Fruit fly (Drosophila melanogaster) whole organism, embryonic: Measurements from ENCODE around the gene Hat1.

Source experiments
- Ada2b ChIP-seq: fragments of 200-800 bp; sonication (Bioruptor generic); IDR thresholded peaks from 2 replicates; pipeline ENCODE4 v1.3.6; 2022; ENCODE audit warnings: missing biosample characterization, missing genetic modification characterization
- BEAF-32 ChIP-seq: fragments of 200-800 bp; sonication (Bioruptor generic); optimal IDR thresholded peaks from 3 replicates; lab custom pipeline; 2017; ENCODE audit warnings: missing biosample characterization, missing genetic modification characterization, mild to moderate bottlenecking, moderate library complexity, missing genetic modification reagents
- CG10321 ChIP-seq: fragments of 200-800 bp; sonication (Bioruptor generic); IDR thresholded peaks from 2 replicates; pipeline ENCODE4 v1.3.6; 2022; ENCODE audit warnings: missing biosample characterization, missing genetic modification characterization
- CG10462 ChIP-seq: fragments of 200-800 bp; sonication (Bioruptor generic); optimal IDR thresholded peaks from 2 replicates; lab custom pipeline; 2016; ENCODE audit warnings: missing biosample characterization, missing genetic modification characterization
- CG11247 ChIP-seq: fragments of 200-800 bp; sonication (Bioruptor generic); IDR thresholded peaks from 2 replicates; pipeline ENCODE4 v1.3.6; 2022; ENCODE audit warnings: missing biosample characterization, missing genetic modification characterization
- CG14050 ChIP-seq: fragments of 200-800 bp; sonication (Bioruptor generic); IDR thresholded peaks from 3 replicates; pipeline ENCODE4 v1.3.6; 2022; ENCODE audit warnings: missing biosample characterization, missing genetic modification characterization
- CG14965 ChIP-seq: fragments of 200-800 bp; sonication (Bioruptor generic); optimal IDR thresholded peaks from 2 replicates; lab custom pipeline; 2016; ENCODE audit warnings: missing biosample characterization, missing genetic modification characterization, borderline replicate concordance
- CG16863 ChIP-seq: fragments of 200-800 bp; sonication (Bioruptor generic); optimal IDR thresholded peaks from 3 replicates; lab custom pipeline; 2016; ENCODE audit warnings: missing biosample characterization, missing genetic modification characterization
- CG32772 ChIP-seq: fragments of 200-800 bp; sonication (Bioruptor generic); IDR thresholded peaks from 2 replicates; pipeline ENCODE4 v1.3.6; 2022; ENCODE audit warnings: missing biosample characterization, missing genetic modification characterization
- CG34224 ChIP-seq: fragments of 200-800 bp; sonication (Bioruptor generic); IDR thresholded peaks from 3 replicates; pipeline ENCODE4 v1.3.6; 2022; ENCODE audit warnings: missing biosample characterization, missing genetic modification characterization; ENCODE audit not compliant: partially characterized antibody
- CG4730 ChIP-seq: fragments of 200-800 bp; sonication (Bioruptor generic); IDR thresholded peaks from 2 replicates; pipeline ENCODE4 v1.3.6; 2022; ENCODE audit warnings: missing biosample characterization, missing genetic modification characterization
- CG4820 ChIP-seq: fragments of 200-800 bp; sonication (Bioruptor generic); optimal IDR thresholded peaks from 3 replicates; lab custom pipeline; 2016; ENCODE audit warnings: missing biosample characterization, missing genetic modification characterization
- CG7556 ChIP-seq: fragments of 200-800 bp; sonication (Bioruptor generic); optimal IDR thresholded peaks from 2 replicates; lab custom pipeline; 2017; ENCODE audit warnings: missing biosample characterization, mild to moderate bottlenecking, missing genetic modification characterization
- CG8290 ChIP-seq, 3 experiments: fragments of 200-800 bp; sonication (Bioruptor generic); optimal IDR thresholded peaks; 2 replicates each; lab custom pipeline; 2016 to 2019; ENCODE audit warnings: missing biosample characterization in 3 of 3, missing genetic modification characterization in 3 of 3, mild to moderate bottlenecking in 2 of 3, moderate library complexity in 1 of 3
- CG9437 ChIP-seq: fragments of 200-800 bp; sonication (Bioruptor generic); optimal IDR thresholded peaks from 2 replicates; lab custom pipeline; 2018; ENCODE audit warnings: missing biosample characterization, mild to moderate bottlenecking, missing genetic modification characterization
- CG9797 ChIP-seq: fragments of 200-800 bp; sonication (Bioruptor generic); optimal IDR thresholded peaks from 3 replicates; lab custom pipeline; 2018; ENCODE audit warnings: missing biosample characterization, mild to moderate bottlenecking, missing genetic modification characterization
- CTCF ChIP-seq: fragments of 200-800 bp; sonication (Bioruptor generic); optimal IDR thresholded peaks from 2 replicates; lab custom pipeline; 2017; ENCODE audit warnings: missing biosample characterization, mild to moderate bottlenecking, missing genetic modification characterization, moderate library complexity
- Camta ChIP-seq: fragments of 200-800 bp; sonication (Bioruptor generic); optimal IDR thresholded peaks from 2 replicates; lab custom pipeline; 2016; ENCODE audit warnings: missing biosample characterization, missing genetic modification characterization
- CoRest ChIP-seq: fragments of 200-800 bp; sonication (Bioruptor generic); optimal IDR thresholded peaks from 3 replicates; lab custom pipeline; 2018; ENCODE audit warnings: missing biosample characterization, mild to moderate bottlenecking, missing genetic modification characterization, moderate library complexity
- Dp ChIP-seq: fragments of 200-800 bp; sonication (Bioruptor generic); optimal IDR thresholded peaks from 2 replicates; lab custom pipeline; 2018; ENCODE audit warnings: missing biosample characterization, mild to moderate bottlenecking, missing genetic modification characterization, moderate library complexity
- Eip74EF ChIP-seq, 2 experiments: fragments of 200-800 bp in 1 of 2; fragments of >200 bp in 1 of 2; sonication (Bioruptor generic) in 1 of 2; optimal IDR thresholded peaks; 2 replicates each; lab custom pipeline; 2017 to 2019; ENCODE audit warnings: missing biosample characterization in 2 of 2, missing genetic modification characterization in 2 of 2, mild to moderate bottlenecking in 1 of 2, moderate library complexity in 1 of 2
- Fer1 ChIP-seq: fragments of 200-800 bp; sonication (Bioruptor generic); optimal IDR thresholded peaks from 2 replicates; lab custom pipeline; 2017; ENCODE audit warnings: missing biosample characterization, mild to moderate bottlenecking, missing genetic modification characterization
- HHEX ChIP-seq: fragments of 200-800 bp; sonication (Bioruptor generic); optimal IDR thresholded peaks from 3 replicates; lab custom pipeline; 2017; ENCODE audit warnings: missing biosample characterization, mild to moderate bottlenecking, missing genetic modification characterization, missing genetic modification reagents
- Hey ChIP-seq: fragments of 200-800 bp; sonication (Bioruptor generic); optimal IDR thresholded peaks from 3 replicates; lab custom pipeline; 2018; ENCODE audit warnings: missing biosample characterization, mild to moderate bottlenecking, missing genetic modification characterization
- Hr3 ChIP-seq: fragments of 200-800 bp; sonication (Bioruptor generic); optimal IDR thresholded peaks from 3 replicates; lab custom pipeline; 2016; ENCODE audit warnings: missing biosample characterization, missing genetic modification characterization
- Kr ChIP-seq: fragments of 200-800 bp; sonication (Bioruptor generic); optimal IDR thresholded peaks from 2 replicates; lab custom pipeline; 2017; ENCODE audit warnings: missing biosample characterization, mild to moderate bottlenecking, missing genetic modification characterization
- MTF-1 ChIP-seq: fragments of 200-800 bp; sonication (Bioruptor generic); optimal IDR thresholded peaks from 2 replicates; lab custom pipeline; 2018; ENCODE audit warnings: missing biosample characterization, mild to moderate bottlenecking, missing genetic modification characterization, borderline replicate concordance
- Poxn ChIP-seq: fragments of 200-800 bp; sonication (Bioruptor generic); IDR thresholded peaks from 2 replicates; pipeline ENCODE4 v1.3.6; 2022; ENCODE audit warnings: missing biosample characterization, missing genetic modification characterization
- Side ChIP-seq: fragments of 200-800 bp; sonication (Bioruptor generic); optimal IDR thresholded peaks from 2 replicates; lab custom pipeline; 2016; ENCODE audit warnings: missing biosample characterization, missing genetic modification characterization
- Sox102F ChIP-seq: fragments of 200-800 bp; sonication (Bioruptor generic); optimal IDR thresholded peaks from 2 replicates; lab custom pipeline; 2018; ENCODE audit warnings: missing biosample characterization, mild to moderate bottlenecking, missing genetic modification characterization, moderate library complexity
- Usf ChIP-seq: fragments of 200-800 bp; sonication (Bioruptor generic); optimal IDR thresholded peaks from 2 replicates; lab custom pipeline; 2017; ENCODE audit warnings: missing genotype, missing biosample characterization, missing genetic modification characterization
- aop ChIP-seq: fragments of 200-800 bp; sonication (Bioruptor generic); IDR thresholded peaks from 2 replicates; pipeline ENCODE4 v1.3.6; 2022; ENCODE audit warnings: missing biosample characterization, missing genetic modification characterization
- cad ChIP-seq: fragments of >200 bp; optimal IDR thresholded peaks from 2 replicates; lab custom pipeline; 2017; ENCODE audit warnings: missing biosample characterization, missing genetic modification characterization
- crp ChIP-seq, 2 experiments: fragments of 200-800 bp; sonication (Bioruptor generic); optimal IDR thresholded peaks; 2 replicates in 1 of 2; 3 replicates in 1 of 2; lab custom pipeline; 2017; ENCODE audit warnings: missing biosample characterization in 2 of 2, missing genetic modification characterization in 2 of 2, mild to moderate bottlenecking in 1 of 2, moderate library complexity in 1 of 2
- cwo ChIP-seq: fragments of 200-800 bp; sonication (Bioruptor generic); optimal IDR thresholded peaks from 3 replicates; lab custom pipeline; 2017; ENCODE audit warnings: missing biosample characterization, missing genetic modification characterization, mild to moderate bottlenecking, moderate library complexity, missing genetic modification reagents
- dan ChIP-seq: fragments of 200-800 bp; sonication (Bioruptor generic); IDR thresholded peaks from 2 replicates; pipeline ENCODE4 v1.3.6; 2022; ENCODE audit warnings: missing biosample characterization, missing genetic modification characterization
- fd64A ChIP-seq: fragments of 200-800 bp; sonication (Bioruptor generic); optimal IDR thresholded peaks from 3 replicates; lab custom pipeline; 2018; ENCODE audit warnings: missing biosample characterization, mild to moderate bottlenecking, missing genetic modification characterization
- gt ChIP-seq: fragments of 200-800 bp; sonication (Bioruptor generic); IDR thresholded peaks from 2 replicates; pipeline ENCODE4 v1.3.6; 2022; ENCODE audit warnings: missing biosample characterization, missing genetic modification characterization
- jigr1 ChIP-seq: fragments of 200-800 bp; sonication (Bioruptor generic); IDR thresholded peaks from 3 replicates; pipeline ENCODE4 v1.3.6; 2022; ENCODE audit warnings: missing biosample characterization, missing genetic modification characterization
- lola ChIP-seq, 3 experiments: fragments of >200 bp in 2 of 3; fragments of 200-800 bp in 1 of 3; sonication (Bioruptor generic) in 1 of 3; optimal IDR thresholded peaks; 2 replicates each; lab custom pipeline; 2017 to 2019; ENCODE audit warnings: missing biosample characterization in 3 of 3, missing genetic modification characterization in 3 of 3, mild to moderate bottlenecking in 1 of 3, moderate library complexity in 1 of 3
- luna ChIP-seq: fragments of 200-800 bp; sonication (Bioruptor generic); optimal IDR thresholded peaks from 2 replicates; lab custom pipeline; 2016; ENCODE audit warnings: missing biosample characterization, missing genetic modification characterization
- repo ChIP-seq: fragments of 200-800 bp; sonication (Bioruptor generic); optimal IDR thresholded peaks from 2 replicates; lab custom pipeline; 2016; ENCODE audit warnings: missing biosample characterization, missing genetic modification characterization
- sc ChIP-seq, 3 experiments: fragments of >200 bp in 2 of 3; fragments of 200-800 bp in 1 of 3; sonication (Bioruptor generic) in 1 of 3; optimal IDR thresholded peaks; 2 replicates in 2 of 3; 3 replicates in 1 of 3; lab custom pipeline; 2017; ENCODE audit warnings: mild to moderate bottlenecking in 1 of 3, missing biosample characterization in 1 of 3, missing genetic modification characterization in 1 of 3, missing genetic modification reagents in 1 of 3
- sd ChIP-seq: fragments of 200-800 bp; sonication (Bioruptor generic); optimal IDR thresholded peaks from 3 replicates; lab custom pipeline; 2018; ENCODE audit warnings: missing biosample characterization, mild to moderate bottlenecking, missing genetic modification characterization, moderate library complexity
- sna ChIP-seq: fragments of 200-800 bp; sonication (Bioruptor generic); IDR thresholded peaks from 2 replicates; pipeline ENCODE4 v1.3.6; 2022; ENCODE audit warnings: missing biosample characterization, missing genetic modification characterization; ENCODE audit not compliant: partially characterized antibody
- trem ChIP-seq: fragments of 200-800 bp; optimal IDR thresholded peaks from 3 replicates; lab custom pipeline; 2019; ENCODE audit warnings: missing biosample characterization, mild to moderate bottlenecking, missing genetic modification characterization, moderate library complexity
- tup ChIP-seq: fragments of 200-800 bp; sonication (Bioruptor generic); optimal IDR thresholded peaks from 2 replicates; lab custom pipeline; 2016; ENCODE audit warnings: missing biosample characterization, mild to moderate bottlenecking, missing genetic modification characterization, moderate library complexity

Hat1 gene

DNA sequence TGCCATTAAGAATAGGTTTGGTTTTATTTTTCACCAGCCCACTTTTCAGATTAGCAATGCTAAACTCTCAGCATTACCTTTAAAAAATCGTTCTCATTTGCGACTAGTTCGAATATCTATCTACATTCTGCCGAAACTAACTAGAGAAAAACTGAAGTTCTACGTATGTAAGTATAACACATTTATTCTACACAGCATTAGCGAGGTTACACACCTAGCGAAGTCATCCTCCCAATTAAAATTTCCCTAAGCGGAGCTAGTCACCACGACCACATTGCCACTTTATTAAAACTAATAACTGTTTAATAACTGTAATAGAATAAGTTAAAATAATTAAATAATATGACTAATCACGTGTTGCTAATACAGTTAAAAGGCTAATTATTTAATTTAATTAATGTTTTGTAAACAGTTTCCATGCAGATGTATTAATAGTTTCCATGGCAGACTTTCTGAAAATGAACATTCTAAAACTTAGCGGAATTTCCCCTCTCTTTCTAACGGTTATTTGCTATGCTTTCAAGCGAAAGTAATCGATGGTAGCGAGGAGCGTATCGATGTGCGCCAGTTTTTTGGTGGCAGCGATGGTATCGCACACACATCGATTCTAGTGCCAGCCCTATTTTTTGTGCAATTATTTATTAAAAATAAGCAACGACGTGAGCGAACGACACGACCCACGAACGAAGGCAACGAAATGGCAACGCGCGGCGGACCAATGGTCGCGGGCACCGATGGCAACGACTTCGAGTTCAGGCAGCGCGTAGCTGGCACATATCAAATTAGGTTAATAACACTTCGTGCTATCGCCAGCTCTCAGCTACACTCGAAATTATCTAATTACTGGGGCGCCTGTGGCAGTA lies 10.2 kb downstream of the Hat1 start, which contains the start of gene jagn (continued):
- TF ChIP-seq Hey (tag; lab: Kevin White, UChicago) (no peak), BEAF-32 (GFP tag; lab: Kevin White, UChicago) (peak; percentile 100), fd64A (GFP tag; lab: Kevin White, UChicago) (no peak), crp (GFP tag; optimal IDR thresholded peaks at IDR 0.05; lab: Kevin White, UChicago) (peak in 1 of 2 experiments; percentile 34), aop (GFP tag; lab: Robert Waterston, UW) (no peak), luna (GFP tag; lab: Kevin White, UChicago) (peak; percentile 51), Side (GFP tag; lab: Kevin White, UChicago) (peak; percentile 59), CG32772 (GFP tag; lab: Robert Waterston, UW) (0 out of 2 replicates have a peak, but pooled peaks have one; percentile 38), gt (no peak), CG9797 (GFP tag; lab: Kevin White, UChicago) (peak; percentile 48), cad (no peak), CG4820 (GFP tag; lab: Kevin White, UChicago) (no peak), Fer1 (peak; percentile 39), sc (optimal IDR thresholded peaks at IDR 0.05; lab: Kevin White, UChicago) (no peak), sc (GFP tag; optimal IDR thresholded peaks at IDR 0.05; lab: Kevin White, UChicago) (peak; percentile 20), Camta (GFP tag; lab: Kevin White, UChicago) (peak; percentile 52), Poxn (GFP tag; lab: Robert Waterston, UW) (no peak), dan (GFP tag; lab: Robert Waterston, UW) (no peak)
- TF ChIP-seq, all 482 proteins: peak for 326

DNA sequence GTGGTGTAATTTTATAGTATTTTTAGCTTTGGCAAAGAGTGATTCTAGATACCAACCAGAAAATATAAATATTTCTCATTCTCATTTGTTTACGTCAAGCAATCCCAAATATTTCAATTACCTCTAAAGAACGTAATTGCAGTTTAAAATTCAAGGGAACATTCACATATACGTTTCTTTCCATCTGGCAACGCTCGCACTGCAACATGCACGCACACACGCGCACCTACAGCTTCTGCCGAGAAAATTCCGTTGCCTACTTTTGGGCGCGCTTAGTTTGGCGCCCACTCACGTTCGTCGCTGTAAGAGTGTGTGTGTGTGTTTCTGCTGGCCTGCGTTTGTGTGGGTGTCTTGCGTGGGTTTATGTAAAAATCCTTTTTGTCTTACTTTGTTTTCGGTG lies 16.8 kb downstream of the Hat1 start:
- no peak for TF ChIP-seq Hr3 (GFP tag; lab: Kevin White, UChicago)
- no peak for TF ChIP-seq CG9797 (GFP tag; lab: Kevin White, UChicago)
- TF ChIP-seq CoRest (tag; lab: Kevin White, UChicago) = no peak
- TF ChIP-seq CG8290 (GFP tag; optimal IDR thresholded peaks at IDR 0.05; lab: Kevin White, UChicago) = no peak
- no peak for TF ChIP-seq CG8290 (tag; optimal IDR thresholded peaks at IDR 0.05; lab: Kevin White, UChicago)
- peak; percentile 19 for TF ChIP-seq trem (tag; lab: Kevin White, UChicago)
- TF ChIP-seq sna = no peak
- no peak for TF ChIP-seq CG4730 (GFP tag; lab: Robert Waterston, UW)
- TF ChIP-seq repo (GFP tag; lab: Kevin White, UChicago) = no peak
- TF ChIP-seq sd (tag; lab: Kevin White, UChicago) = no peak
- no peak for TF ChIP-seq Sox102F (GFP tag; lab: Kevin White, UChicago)
- no peak for TF ChIP-seq HHEX (GFP tag; lab: Kevin White, UChicago)
- TF ChIP-seq fd64A (GFP tag; lab: Kevin White, UChicago) = no peak
- no peak for TF ChIP-seq CG16863
- no peak for TF ChIP-seq Ada2b (GFP tag; lab: Robert Waterston, UW)
- no peak for TF ChIP-seq tup
- peak; percentile 96 for TF ChIP-seq CG9437 (GFP tag; lab: Kevin White, UChicago)
- TF ChIP-seq CG10462 (GFP tag; lab: Kevin White, UChicago) = no peak
- TF ChIP-seq CG34224 (GFP tag; lab: Robert Waterston, UW) = no peak
- peak; percentile 28 for TF ChIP-seq CG7556 (GFP tag; lab: Kevin White, UChicago)
- TF ChIP-seq Dp = peak; percentile 22
- no peak for TF ChIP-seq MTF-1 (GFP tag; lab: Kevin White, UChicago)
- no peak for TF ChIP-seq CG14965
- TF ChIP-seq cwo (GFP tag; lab: Kevin White, UChicago) = no peak
- TF ChIP-seq Eip74EF (GFP tag; optimal IDR thresholded peaks at IDR 0.05; lab: Kevin White, UChicago) = no peak
- no peak for TF ChIP-seq CG10321 (GFP tag; lab: Robert Waterston, UW)
- no peak for TF ChIP-seq CG14050 (GFP tag; lab: Robert Waterston, UW)
- no peak for TF ChIP-seq Kr (GFP tag; lab: Kevin White, UChicago)
- no peak for TF ChIP-seq jigr1
- TF ChIP-seq Usf = no peak
- TF ChIP-seq CTCF (GFP tag; lab: Kevin White, UChicago) = no peak
- TF ChIP-seq CG11247 = no peak
- no peak for TF ChIP-seq lola (GFP tag; optimal IDR thresholded peaks at IDR 0.05; lab: Kevin White, UChicago)
